Worm (Caenorhabditis elegans) whole organism, L4/young adult: ENCODE measurements around the gene B0546.3.

Source experiments
- W03F9.2 ChIP-seq: fragments of 150-350 bp; optimal IDR thresholded peaks from 2 replicates; lab custom pipeline; 2014; ENCODE audit warnings: missing biosample characterization, missing genetic modification characterization
- him-1 ChIP-seq: sonication (generic microtip); optimal IDR thresholded peaks from 2 replicates; lab custom pipeline; 2016; ENCODE audit warnings: missing genotype, missing genetic modification reagents, missing genetic modification characterization, missing compliant biosample characterization

- no peak for TF ChIP-seq him-1
- TF ChIP-seq W03F9.2 (tag; lab: Kevin White, UChicago): no peak
These were observed 34.3 kb downstream of the B0546.3 start for ce11 chrIV:3348334-3348733.
